Fruit fly (Drosophila melanogaster) whole organism, wandering third instar larva: ENCODE measurements around the gene SdhC.

Source experiments
- Abd-B ChIP-seq: fragments of >200 bp; optimal IDR thresholded peaks from 2 replicates; lab custom pipeline; 2017; ENCODE audit warnings: missing biosample characterization, missing genetic modification characterization
- CG32264 ChIP-seq: fragments of 200-800 bp; sonication (Bioruptor generic); optimal IDR thresholded peaks from 2 replicates; lab custom pipeline; 2016; ENCODE audit warnings: missing biosample characterization, missing genetic modification characterization
- CG9705 ChIP-seq: fragments of 200-800 bp; sonication (Bioruptor generic); optimal IDR thresholded peaks from 2 replicates; lab custom pipeline; 2018; ENCODE audit warnings: missing biosample characterization, mild to moderate bottlenecking, missing genetic modification characterization
- CrebA ChIP-seq: fragments of 200-800 bp; sonication (Bioruptor generic); optimal IDR thresholded peaks from 2 replicates; lab custom pipeline; 2016; ENCODE audit warnings: missing biosample characterization, mild to moderate bottlenecking, missing genetic modification characterization, borderline replicate concordance
- Dfd ChIP-seq: fragments of >200 bp; optimal IDR thresholded peaks from 2 replicates; lab custom pipeline; 2017; ENCODE audit warnings: missing biosample characterization, missing genetic modification characterization
- Dif ChIP-seq: fragments of 200-275, 200-300 bp; sonication (Bioruptor generic); optimal IDR thresholded peaks from 2 replicates; lab custom pipeline; 2018; ENCODE audit warnings: missing biosample characterization, missing genetic modification characterization; ENCODE audit not compliant: partially characterized antibody
- GATAd ChIP-seq: sonication (Bioruptor generic); optimal IDR thresholded peaks from 2 replicates; lab custom pipeline; 2016; ENCODE audit warnings: missing biosample characterization, missing genetic modification characterization
- HLH106 ChIP-seq: fragments of 200-800 bp; optimal IDR thresholded peaks from 3 replicates; lab custom pipeline; 2019; ENCODE audit warnings: missing biosample characterization, mild to moderate bottlenecking, missing genetic modification characterization, moderate library complexity
- Hnf4 ChIP-seq: fragments of 200-800 bp; sonication (Bioruptor generic); optimal IDR thresholded peaks from 2 replicates; lab custom pipeline; 2016; ENCODE audit warnings: missing biosample characterization, mild to moderate bottlenecking, missing genetic modification characterization
- Hr78 ChIP-seq: fragments of >200 bp; optimal IDR thresholded peaks from 2 replicates; lab custom pipeline; 2017; ENCODE audit warnings: missing biosample characterization, missing genetic modification characterization
- Hr83 ChIP-seq: fragments of 200-300 bp; sonication (Bioruptor generic); optimal IDR thresholded peaks from 2 replicates; lab custom pipeline; 2016; ENCODE audit warnings: missing biosample characterization, mild to moderate bottlenecking, missing genetic modification characterization, moderate library complexity; ENCODE audit not compliant: poor library complexity, severe bottlenecking
- Jra ChIP-seq: sonication (Bioruptor generic); optimal IDR thresholded peaks from 2 replicates; lab custom pipeline; 2016; ENCODE audit warnings: missing biosample characterization, missing genetic modification characterization
- Mio ChIP-seq: sonication (Bioruptor generic); optimal IDR thresholded peaks from 2 replicates; lab custom pipeline; 2016; ENCODE audit warnings: missing biosample characterization, missing genetic modification characterization
- Myc ChIP-seq: fragments of >200 bp; optimal IDR thresholded peaks from 2 replicates; lab custom pipeline; 2017
- N ChIP-seq: fragments of >200 bp; optimal IDR thresholded peaks from 2 replicates; lab custom pipeline; 2018; ENCODE audit warnings: missing biosample characterization, missing external identifiers, missing genetic modification characterization
- OdsH ChIP-seq: fragments of 200-800 bp; sonication (Bioruptor generic); optimal IDR thresholded peaks from 2 replicates; lab custom pipeline; 2016; ENCODE audit warnings: missing biosample characterization, mild to moderate bottlenecking, missing genetic modification characterization
- Rel ChIP-seq, 2 experiments: fragments of 200-800 bp; sonication (Bioruptor generic) in 1 of 2; optimal IDR thresholded peaks; 2 replicates in 1 of 2; 3 replicates in 1 of 2; lab custom pipeline; 2016 to 2019; ENCODE audit warnings: mild to moderate bottlenecking in 2 of 2, missing biosample characterization in 2 of 2, missing genetic modification characterization in 2 of 2, moderate library complexity in 1 of 2
- Sp1 ChIP-seq: fragments of 200-800 bp; sonication (Bioruptor generic); optimal IDR thresholded peaks from 3 replicates; lab custom pipeline; 2019; ENCODE audit warnings: missing biosample characterization, mild to moderate bottlenecking, missing genetic modification characterization, moderate library complexity
- Vsx2 ChIP-seq: fragments of 200-300, 225-300 bp; sonication (Bioruptor generic); optimal IDR thresholded peaks from 2 replicates; lab custom pipeline; 2018; ENCODE audit warnings: missing biosample characterization, missing genetic modification characterization; ENCODE audit not compliant: partially characterized antibody
- br ChIP-seq: fragments of 200-800 bp; sonication (Bioruptor generic); optimal IDR thresholded peaks from 2 replicates; lab custom pipeline; 2016; ENCODE audit warnings: missing biosample characterization, missing genetic modification characterization
- brk ChIP-seq: fragments of 200-800 bp; sonication (Bioruptor generic); optimal IDR thresholded peaks from 2 replicates; lab custom pipeline; 2016; ENCODE audit warnings: missing biosample characterization, mild to moderate bottlenecking, missing genetic modification characterization
- dl ChIP-seq, 2 experiments: fragments of 175-275, 200-275 bp in 1 of 2; fragments of 200-275 bp in 1 of 2; sonication (Bioruptor generic); optimal IDR thresholded peaks; lab custom pipeline; 2018; ENCODE audit warnings: mild to moderate bottlenecking in 2 of 2, missing biosample characterization in 2 of 2, missing genetic modification characterization in 2 of 2, moderate library complexity in 2 of 2; ENCODE audit not compliant: partially characterized antibody in 2 of 2, insufficient read depth in 1 of 2
- dmrt93B ChIP-seq: fragments of 200-800 bp; sonication (Bioruptor generic); optimal IDR thresholded peaks from 2 replicates; lab custom pipeline; 2018; ENCODE audit warnings: missing biosample characterization, mild to moderate bottlenecking, missing genetic modification characterization
- dsf ChIP-seq: sonication (Bioruptor generic); optimal IDR thresholded peaks from 2 replicates; lab custom pipeline; 2016; ENCODE audit warnings: missing biosample characterization, missing genetic modification characterization, borderline replicate concordance
- ey ChIP-seq: fragments of 200-800 bp; sonication (Bioruptor generic); optimal IDR thresholded peaks from 2 replicates; lab custom pipeline; 2016; ENCODE audit warnings: missing biosample characterization, missing genetic modification characterization
- foxo ChIP-seq, 2 experiments: fragments of 200-800 bp; sonication (Bioruptor generic); optimal IDR thresholded peaks; 2 replicates in 1 of 2; 3 replicates in 1 of 2; lab custom pipeline; 2016 to 2017; ENCODE audit warnings: missing biosample characterization in 2 of 2, missing genetic modification characterization in 2 of 2
- fru ChIP-seq: fragments of 200-800 bp; sonication (Bioruptor generic); optimal IDR thresholded peaks from 3 replicates; lab custom pipeline; 2016; ENCODE audit warnings: missing biosample characterization, mild to moderate bottlenecking, missing genetic modification characterization
- h ChIP-seq: fragments of 200-800 bp; sonication (Bioruptor generic); optimal IDR thresholded peaks from 3 replicates; lab custom pipeline; 2016; ENCODE audit warnings: missing biosample characterization, mild to moderate bottlenecking, missing genetic modification characterization
- jim ChIP-seq: fragments of 175-275, 200-325 bp; sonication (Bioruptor generic); optimal IDR thresholded peaks from 2 replicates; lab custom pipeline; 2016; ENCODE audit warnings: missing biosample characterization, mild to moderate bottlenecking, missing genetic modification characterization
- lola ChIP-seq: fragments of >200 bp; optimal IDR thresholded peaks from 2 replicates; lab custom pipeline; 2017; ENCODE audit warnings: missing biosample characterization, missing genetic modification characterization
- pan ChIP-seq: fragments of >200 bp; optimal IDR thresholded peaks from 2 replicates; lab custom pipeline; 2017
- psq ChIP-seq: fragments of 200-800 bp; sonication (Bioruptor generic); optimal IDR thresholded peaks from 3 replicates; lab custom pipeline; 2017; ENCODE audit warnings: missing biosample characterization, mild to moderate bottlenecking, missing genetic modification characterization, moderate library complexity
- rgr ChIP-seq: fragments of 200-800 bp; sonication (Bioruptor generic); optimal IDR thresholded peaks from 3 replicates; lab custom pipeline; 2016; ENCODE audit warnings: missing biosample characterization, mild to moderate bottlenecking, missing genetic modification characterization
- sage ChIP-seq: fragments of 200-800 bp; sonication (Bioruptor generic); optimal IDR thresholded peaks from 2 replicates; lab custom pipeline; 2016; ENCODE audit warnings: missing biosample characterization, mild to moderate bottlenecking, missing genetic modification characterization
- sv ChIP-seq: fragments of 200-800 bp; sonication (Bioruptor generic); optimal IDR thresholded peaks from 3 replicates; lab custom pipeline; 2016; ENCODE audit warnings: missing biosample characterization, missing genetic modification characterization
- tai ChIP-seq: sonication (Bioruptor generic); optimal IDR thresholded peaks from 2 replicates; lab custom pipeline; 2016; ENCODE audit warnings: missing biosample characterization, missing genetic modification characterization
- usp ChIP-seq: fragments of >200 bp; optimal IDR thresholded peaks from 2 replicates; lab custom pipeline; 2017; ENCODE audit warnings: missing biosample characterization, missing genetic modification characterization
- woc ChIP-seq: sonication (Bioruptor generic); optimal IDR thresholded peaks from 2 replicates; lab custom pipeline; 2016; ENCODE audit warnings: missing biosample characterization, mild to moderate bottlenecking, missing genetic modification characterization

Gene SdhC

dm6 chr3R:11214449-11214950 is 4.9 kb upstream of the SdhC start, which contains the start of gene ZnT86D:
ZnT86D (minus strand) TSS chr3R:11214539.
- peak; percentile 58 for TF ChIP-seq Myc (lab: Kevin White, UChicago)
- TF ChIP-seq jim (GFP tag; lab: Kevin White, UChicago): no peak
- TF ChIP-seq Hr83 (GFP tag; lab: Kevin White, UChicago): peak; percentile 39
- no peak for TF ChIP-seq Dfd (GFP tag; lab: Kevin White, UChicago)
- TF ChIP-seq ey (GFP tag; lab: Kevin White, UChicago): peak; percentile 61
- TF ChIP-seq fru (GFP tag; lab: Kevin White, UChicago): peak; percentile 86
- peak; percentile 96 for TF ChIP-seq woc (GFP tag; lab: Kevin White, UChicago)
- TF ChIP-seq CG9705 (GFP tag; lab: Kevin White, UChicago): peak; percentile 59
- TF ChIP-seq rgr (GFP tag; lab: Kevin White, UChicago): peak; percentile 63
- TF ChIP-seq h (GFP tag; lab: Kevin White, UChicago): peak; percentile 73
- no peak for TF ChIP-seq GATAd (GFP tag; lab: Kevin White, UChicago)
- TF ChIP-seq br (GFP tag; lab: Kevin White, UChicago): peak; percentile 75
- no peak for TF ChIP-seq tai (GFP tag; lab: Kevin White, UChicago)
- TF ChIP-seq Jra: peak; percentile 22
- no peak for TF ChIP-seq sv (GFP tag; lab: Kevin White, UChicago)
- TF ChIP-seq foxo (GFP tag; optimal IDR thresholded peaks at IDR 0.05; lab: Kevin White, UChicago): peak in 1 of 2 experiments; percentile 64
- TF ChIP-seq Hr78: no peak
- peak; percentile 78 for TF ChIP-seq psq (GFP tag; lab: Kevin White, UChicago)
- no peak for TF ChIP-seq sage (GFP tag; lab: Kevin White, UChicago)
- TF ChIP-seq Rel (GFP tag; optimal IDR thresholded peaks at IDR 0.05; lab: Kevin White, UChicago): no peak
- TF ChIP-seq Rel (tag; optimal IDR thresholded peaks at IDR 0.05; lab: Kevin White, UChicago): peak; percentile 44
- TF ChIP-seq brk (GFP tag; lab: Kevin White, UChicago): no peak
- TF ChIP-seq Sp1: peak; percentile 81
- peak; percentile 30 for TF ChIP-seq CG32264
- TF ChIP-seq Hnf4 (GFP tag; lab: Kevin White, UChicago): peak; percentile 44
- TF ChIP-seq HLH106 (tag; lab: Kevin White, UChicago): peak; percentile 84
- TF ChIP-seq OdsH (GFP tag; lab: Kevin White, UChicago): peak; percentile 33
- TF ChIP-seq dmrt93B (GFP tag; lab: Kevin White, UChicago): peak; percentile 39
- TF ChIP-seq Mio: no peak
- TF ChIP-seq Vsx2: no peak

dm6 chr3R:11211291-11212061 is 1.8 kb upstream of the SdhC start:
- TF ChIP-seq sv (GFP tag; lab: Kevin White, UChicago) (peak; percentile 55), jim (GFP tag; lab: Kevin White, UChicago) (no peak), Abd-B (GFP tag; lab: Kevin White, UChicago) (no peak), tai (GFP tag; lab: Kevin White, UChicago) (no peak), Mio (no peak), rgr (GFP tag; lab: Kevin White, UChicago) (peak; percentile 77), woc (GFP tag; lab: Kevin White, UChicago) (peak; percentile 82), sage (GFP tag; lab: Kevin White, UChicago) (no peak), Dfd (GFP tag; lab: Kevin White, UChicago) (no peak), ey (GFP tag; lab: Kevin White, UChicago) (peak; percentile 65), brk (GFP tag; lab: Kevin White, UChicago) (no peak), dmrt93B (GFP tag; lab: Kevin White, UChicago) (peak; percentile 41), h (GFP tag; lab: Kevin White, UChicago) (peak; percentile 74), Hnf4 (GFP tag; lab: Kevin White, UChicago) (peak; percentile 61), br (GFP tag; lab: Kevin White, UChicago) (peak; percentile 36), Hr83 (GFP tag; lab: Kevin White, UChicago) (peak; percentile 66), Dif (GFP tag; lab: Kevin White, UChicago) (no peak), Vsx2 (no peak), HLH106 (tag; lab: Kevin White, UChicago) (peak; percentile 73), pan (no peak), GATAd (GFP tag; lab: Kevin White, UChicago) (no peak), OdsH (GFP tag; lab: Kevin White, UChicago) (peak; percentile 62), dl (GFP tag; optimal IDR thresholded peaks at IDR 0.05; lab: Kevin White, UChicago; ENCODE audit: insufficient read depth in 1 of 2, partially characterized antibody in 2 of 2) (peak in 1 of 2 experiments; percentile 4), lola (GFP tag; lab: Kevin White, UChicago) (no peak), CrebA (GFP tag; lab: Kevin White, UChicago) (no peak), Myc (lab: Kevin White, UChicago) (peak; percentile 71), dsf (GFP tag; lab: Kevin White, UChicago) (no peak), N (GFP tag; lab: Kevin White, UChicago) (no peak), Hr78 (no peak), foxo (GFP tag; optimal IDR thresholded peaks at IDR 0.05; lab: Kevin White, UChicago) (peak in 1 of 2 experiments; percentile 80), fru (GFP tag; lab: Kevin White, UChicago) (peak; percentile 60), CG9705 (GFP tag; lab: Kevin White, UChicago) (peak; percentile 40), Sp1 (peak; percentile 59), psq (GFP tag; lab: Kevin White, UChicago) (peak; percentile 63), CG32264 (no peak), usp (GFP tag; lab: Kevin White, UChicago) (no peak), Jra (peak; percentile 88), Rel (GFP tag; optimal IDR thresholded peaks at IDR 0.05; lab: Kevin White, UChicago) (no peak), Rel (tag; optimal IDR thresholded peaks at IDR 0.05; lab: Kevin White, UChicago) (peak; percentile 64)
